Fruit fly (Drosophila melanogaster): ENCODE measurements around the gene Rap1.

The Rap1 gene

dm6 chr3L:1886125-1886544 lies 24.1 kb upstream of the Rap1 start (continued):
- TF ChIP-seq Hmx (GFP tag; optimal IDR thresholded peaks at IDR 0.05) (no peak), bigmax (GFP tag; optimal IDR thresholded peaks at IDR 0.05) (no peak), sens (GFP tag) (peak; percentile 98), YL-1 (GFP tag; optimal IDR thresholded peaks at IDR 0.05) (no peak), ash1 (GFP tag; optimal IDR thresholded peaks at IDR 0.05) (no peak), Dfd (GFP tag; optimal IDR thresholded peaks at IDR 0.05) (no peak), Aef1 (GFP tag; IDR thresholded peaks at IDR 0.05) (peak; percentile 71), D (optimal IDR thresholded peaks at IDR 0.05) (no peak), D (GFP tag; optimal IDR thresholded peaks at IDR 0.05) (peak; percentile 84), otp (GFP tag; IDR thresholded peaks at IDR 0.05) (peak; percentile 91), gfzf (GFP tag; optimal IDR thresholded peaks at IDR 0.05) (no peak), CG7556 (GFP tag; optimal IDR thresholded peaks at IDR 0.05) (peak; percentile 66), Spps (tag; optimal IDR thresholded peaks at IDR 0.05) (peak; percentile 56), luna (GFP tag; optimal IDR thresholded peaks at IDR 0.05) (no peak), CG13424 (tag; optimal IDR thresholded peaks at IDR 0.05) (peak; percentile 86), cas (GFP tag; IDR thresholded peaks at IDR 0.05) (no peak), Fer3 (tag; optimal IDR thresholded peaks at IDR 0.05) (peak; percentile 70), lbe (GFP tag; optimal IDR thresholded peaks at IDR 0.05) (peak; percentile 93), Dref (GFP tag; IDR thresholded peaks at IDR 0.05) (no peak), CG6654 (GFP tag; optimal IDR thresholded peaks at IDR 0.05) (peak; percentile 46), gt (GFP tag; IDR thresholded peaks at IDR 0.05) (peak; percentile 61), CG3847 (GFP tag; IDR thresholded peaks at IDR 0.05) (peak; percentile 61), Opbp (GFP tag; IDR thresholded peaks at IDR 0.05; ENCODE audit: partially characterized antibody) (no peak), gro (GFP tag; optimal IDR thresholded peaks at IDR 0.05) (no peak), CrebB (tag; optimal IDR thresholded peaks at IDR 0.05) (peak; percentile 47), da (GFP tag; optimal IDR thresholded peaks at IDR 0.05) (peak; percentile 54), btn (GFP tag; optimal IDR thresholded peaks at IDR 0.05) (peak; percentile 89), vnd (GFP tag; IDR thresholded peaks at IDR 0.05; ENCODE audit: partially characterized antibody) (no peak), jigr1 (GFP tag; IDR thresholded peaks at IDR 0.05) (peak; percentile 56; the same call in 1 of the 3 replicates), CG15479 (GFP tag; optimal IDR thresholded peaks at IDR 0.05) (peak; percentile 72), stwl (tag; optimal IDR thresholded peaks at IDR 0.05) (peak; percentile 57), CG8765 (GFP tag; IDR thresholded peaks at IDR 0.05) (peak; percentile 91), HLH3B (GFP tag; IDR thresholded peaks at IDR 0.05) (peak; percentile 89), CG4404 (GFP tag; IDR thresholded peaks at IDR 0.05) (peak; percentile 88), CG12071 (GFP tag; optimal IDR thresholded peaks at IDR 0.05) (peak; percentile 76), Nf-YB (GFP tag; optimal IDR thresholded peaks at IDR 0.05) (peak; percentile 52), Ada2b (GFP tag; IDR thresholded peaks at IDR 0.05) (peak; percentile 82), CG14667 (GFP tag; IDR thresholded peaks at IDR 0.05) (peak; percentile 75), B-H1 (GFP tag; IDR thresholded peaks at IDR 0.05) (peak; percentile 73), ATbp (GFP tag; optimal IDR thresholded peaks at IDR 0.05) (peak; percentile 84), Oli (tag; optimal IDR thresholded peaks at IDR 0.05) (peak; percentile 88), br (optimal IDR thresholded peaks at IDR 0.05) (no peak), Abd-B (GFP tag; optimal IDR thresholded peaks at IDR 0.05) (peak; percentile 81), CG31441 (GFP tag; IDR thresholded peaks at IDR 0.05) (peak; percentile 92), CG14441 (GFP tag; IDR thresholded peaks at IDR 0.05) (peak; percentile 88), Taf1 (GFP tag; IDR thresholded peaks at IDR 0.05) (no peak), CG30431 (GFP tag; optimal IDR thresholded peaks at IDR 0.05) (peak; percentile 76), Vsx1 (GFP tag; optimal IDR thresholded peaks at IDR 0.05) (no peak), CG8281 (tag; optimal IDR thresholded peaks at IDR 0.05) (peak; percentile 64), chm (GFP tag; IDR thresholded peaks at IDR 0.05) (peak; percentile 82), trh (GFP tag; optimal IDR thresholded peaks at IDR 0.05) (peak; percentile 74), Atf3 (GFP tag; optimal IDR thresholded peaks at IDR 0.05) (peak; percentile 82), CG17359 (tag; optimal IDR thresholded peaks at IDR 0.05) (peak; percentile 93)

Measured in whole organism, embryonic.